Worm (Caenorhabditis elegans): ENCODE measurements around the gene K02E11.7.

Gene K02E11.7

DNA sequence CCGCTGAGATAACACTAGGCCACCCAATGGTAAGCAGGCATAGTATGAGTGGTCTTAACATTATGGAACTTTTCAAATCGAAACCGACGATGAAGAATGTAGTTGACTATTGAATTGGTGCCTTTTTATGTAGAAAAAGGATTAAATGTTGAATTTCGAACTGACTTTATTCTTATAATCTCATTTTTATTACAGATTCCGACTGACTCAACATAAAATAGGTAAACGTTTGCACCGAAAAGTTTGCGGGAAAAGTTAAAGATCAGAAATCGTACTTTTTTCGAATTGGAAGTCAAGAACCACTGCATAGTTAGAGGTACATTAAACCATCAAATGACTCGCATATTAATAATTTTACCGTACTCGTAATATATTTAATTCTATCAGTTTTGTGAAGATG lies at the start of gene K02E11.7:
TSS of gene K02E11.7 (minus strand) at position 101 of the 400 bp plus-strand sequence.
- no peak for TF ChIP-seq elt-3 (tag; optimal IDR thresholded peaks at IDR 0.05)
- TF ChIP-seq C34F6.9 (tag; optimal IDR thresholded peaks at IDR 0.05), result no peak
- no peak for TF ChIP-seq R02D3.7 (tag; optimal IDR thresholded peaks at IDR 0.05)
- no peak for TF ChIP-seq ceh-82 (tag; optimal IDR thresholded peaks at IDR 0.05)
- no peak for TF ChIP-seq nhr-25 (tag; optimal IDR thresholded peaks at IDR 0.05)
- TF ChIP-seq peb-1 (tag; optimal IDR thresholded peaks at IDR 0.05), result no peak
- no peak for TF ChIP-seq lin-11 (tag; optimal IDR thresholded peaks at IDR 0.05)
- no peak for TF ChIP-seq nhr-21 (tag; optimal IDR thresholded peaks at IDR 0.05)
- no peak for TF ChIP-seq blmp-1 (tag; optimal IDR thresholded peaks at IDR 0.05; ENCODE audit: insufficient read depth)
- TF ChIP-seq ztf-11 (tag; optimal IDR thresholded peaks at IDR 0.05), result no peak
- TF ChIP-seq aly-2 (tag; optimal IDR thresholded peaks at IDR 0.05), result no peak
- no peak for TF ChIP-seq Y55F3AM.14 (GFP tag; optimal IDR thresholded peaks at IDR 0.05)
- no peak for TF ChIP-seq egl-27 (tag; optimal IDR thresholded peaks at IDR 0.05)
- no peak for TF ChIP-seq mbf-1 (tag; optimal IDR thresholded peaks at IDR 0.05)
- TF ChIP-seq unc-62 (GFP tag; optimal IDR thresholded peaks at IDR 0.05), result no peak
- no peak for TF ChIP-seq zag-1 (tag; optimal IDR thresholded peaks at IDR 0.05)
- no peak for TF ChIP-seq nhr-10 (tag; optimal IDR thresholded peaks at IDR 0.05)
- TF ChIP-seq lin-13 (GFP tag; optimal IDR thresholded peaks at IDR 0.05), result no peak
- no peak for TF ChIP-seq unc-39 (tag; optimal IDR thresholded peaks at IDR 0.05)

DNA sequence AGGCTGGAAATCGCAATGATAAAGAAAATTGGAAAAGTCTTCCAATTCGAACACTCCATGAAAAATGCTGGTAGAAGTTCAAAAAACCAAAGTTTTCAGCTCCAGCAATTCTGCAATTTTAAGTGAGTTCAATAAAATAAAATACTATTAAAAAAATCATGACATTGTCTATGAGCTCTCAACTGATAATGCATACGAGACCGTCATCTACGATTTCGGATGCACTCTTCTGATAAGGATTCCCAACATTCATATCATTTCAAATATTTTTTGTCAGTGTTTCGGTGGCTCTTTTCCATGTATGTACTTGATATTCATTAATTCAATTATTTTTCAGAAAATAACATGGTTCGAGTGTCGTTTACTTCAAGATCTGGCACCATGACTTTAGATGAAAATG lies 47.0 kb upstream of the K02E11.7 start, which contains the start of gene F14D7.6:
TSS of gene F14D7.6 (plus strand) at position 338 of the 400 bp plus-strand sequence.
- TF ChIP-seq unc-62 (GFP tag; optimal IDR thresholded peaks at IDR 0.05) (no peak), fos-1 (tag; optimal IDR thresholded peaks at IDR 0.05) (peak; percentile 52)

DNA sequence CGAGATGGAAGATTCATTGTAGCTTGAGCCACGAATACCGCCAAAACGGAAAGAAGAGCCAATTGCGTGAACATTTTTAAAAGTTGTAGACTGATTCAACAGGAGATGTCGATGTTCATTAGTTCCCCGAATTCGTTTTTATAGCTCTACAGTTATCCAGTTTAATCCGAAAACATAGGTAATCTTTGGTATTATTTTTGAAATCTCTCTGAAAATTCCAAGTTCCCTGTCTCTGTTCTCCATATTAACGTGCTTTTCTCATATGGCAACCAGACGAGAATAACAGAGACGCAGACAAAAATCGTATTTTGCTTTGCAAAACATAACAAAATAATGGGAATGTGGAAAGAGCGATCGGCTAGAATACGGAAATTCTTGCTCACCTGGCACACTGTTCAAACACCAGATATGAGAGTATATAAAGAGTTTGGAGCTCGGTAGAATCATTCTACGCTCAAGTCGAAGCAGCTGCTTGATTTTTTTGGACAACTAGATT lies 45.5 kb upstream of the K02E11.7 start, which contains the start of the genes spig-3 and F14D7.12:
TSS of gene spig-3 (minus strand) at position 101 of the 496 bp plus-strand sequence.
TSS of gene F14D7.12 (plus strand) at position 446 of the 496 bp plus-strand sequence.
- TF ChIP-seq mbf-1 (tag; optimal IDR thresholded peaks at IDR 0.05), result no peak
- TF ChIP-seq dmd-4 (tag; optimal IDR thresholded peaks at IDR 0.05), result no peak
- no peak for TF ChIP-seq nhr-237 (tag; optimal IDR thresholded peaks at IDR 0.05)
- TF ChIP-seq lsy-2 (tag; optimal IDR thresholded peaks at IDR 0.05), result no peak
- no peak for TF ChIP-seq gmeb-1 (tag; optimal IDR thresholded peaks at IDR 0.05)
- no peak for TF ChIP-seq elt-3 (tag; optimal IDR thresholded peaks at IDR 0.05)
- no peak for TF ChIP-seq nhr-21 (tag; optimal IDR thresholded peaks at IDR 0.05)
- TF ChIP-seq crh-2 (tag; optimal IDR thresholded peaks at IDR 0.05), result no peak
- TF ChIP-seq C34F6.9 (tag; optimal IDR thresholded peaks at IDR 0.05), result no peak
- no peak for TF ChIP-seq nhr-23 (tag; optimal IDR thresholded peaks at IDR 0.05)
- TF ChIP-seq nhr-77 (tag; optimal IDR thresholded peaks at IDR 0.05), result no peak
- TF ChIP-seq unc-62 (GFP tag; optimal IDR thresholded peaks at IDR 0.05), result no peak

DNA sequence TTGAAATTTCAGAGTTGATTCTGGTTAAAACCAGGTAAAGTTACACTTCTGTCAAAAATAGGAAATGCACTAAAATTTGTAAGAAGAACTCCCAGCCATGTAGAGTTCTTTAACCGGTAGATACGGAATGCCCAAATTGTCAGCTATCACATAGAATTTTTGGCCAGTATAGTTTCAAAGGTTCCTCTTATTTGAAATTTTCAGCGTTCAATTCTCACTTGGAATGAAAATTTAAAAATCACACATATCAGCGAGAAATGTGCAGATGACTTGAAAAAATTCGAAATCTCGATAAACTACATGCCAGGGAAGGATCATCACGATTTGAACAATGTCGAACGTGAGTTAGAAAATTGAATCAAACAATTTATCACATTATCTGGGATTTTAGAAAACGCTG lies 42.4 kb upstream of the K02E11.7 start, which contains the start of gene F14D7.3:
TSS of gene F14D7.3 (plus strand) at position 301 of the 400 bp plus-strand sequence.
- no peak for TF ChIP-seq lsy-2 (tag; optimal IDR thresholded peaks at IDR 0.05)
- no peak for TF ChIP-seq nhr-129 (tag; optimal IDR thresholded peaks at IDR 0.05)
- TF ChIP-seq sma-9 (GFP tag; optimal IDR thresholded peaks at IDR 0.05), result no peak
- no peak for TF ChIP-seq sma-9 (tag; optimal IDR thresholded peaks at IDR 0.05)
- no peak for TF ChIP-seq nhr-21 (tag; optimal IDR thresholded peaks at IDR 0.05)
- TF ChIP-seq crh-2 (tag; optimal IDR thresholded peaks at IDR 0.05), result no peak
- TF ChIP-seq unc-39 (tag; optimal IDR thresholded peaks at IDR 0.05), result no peak
- no peak for TF ChIP-seq blmp-1 (tag; optimal IDR thresholded peaks at IDR 0.05; ENCODE audit: insufficient read depth)
- no peak for TF ChIP-seq ama-1 (optimal IDR thresholded peaks at IDR 0.05)
- no peak for TF ChIP-seq nhr-12 (tag; optimal IDR thresholded peaks at IDR 0.05)
- TF ChIP-seq dmd-4 (tag; optimal IDR thresholded peaks at IDR 0.05), result no peak
- no peak for TF ChIP-seq nhr-237 (tag; optimal IDR thresholded peaks at IDR 0.05)
- no peak for TF ChIP-seq peb-1 (tag; optimal IDR thresholded peaks at IDR 0.05)
- TF ChIP-seq ceh-16 (tag; optimal IDR thresholded peaks at IDR 0.05), result no peak
- TF ChIP-seq unc-55 (GFP tag; optimal IDR thresholded peaks at IDR 0.05), result no peak

DNA sequence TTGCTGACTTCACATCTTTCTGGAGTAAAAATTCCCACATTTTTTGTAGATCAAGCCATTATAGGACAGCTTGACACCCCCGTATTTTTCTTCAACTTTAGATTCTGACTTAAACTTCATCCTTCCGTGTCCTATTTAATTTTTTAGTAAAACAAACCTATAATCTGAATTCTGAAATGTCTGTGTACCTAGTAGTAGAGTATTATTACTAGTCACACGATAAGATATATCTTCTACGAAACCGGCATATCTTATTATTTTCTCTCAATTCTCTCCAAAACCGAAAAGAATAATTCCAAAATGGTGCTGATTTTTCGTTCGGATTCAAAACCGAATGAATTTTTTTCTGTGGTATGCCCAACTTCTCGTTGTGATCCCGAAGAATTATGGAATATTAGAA lies 40.3 kb upstream of the K02E11.7 start, which contains the start of gene F14D7.9:
TSS of gene F14D7.9 (plus strand) at position 301 of the 400 bp plus-strand sequence.
- TF ChIP-seq nhr-11 (tag; optimal IDR thresholded peaks at IDR 0.05) (no peak), ztf-11 (tag; optimal IDR thresholded peaks at IDR 0.05) (no peak), crh-2 (tag; optimal IDR thresholded peaks at IDR 0.05) (no peak), nhr-237 (tag; optimal IDR thresholded peaks at IDR 0.05) (no peak), ztf-1 (GFP tag; conservative IDR thresholded peaks at IDR 0.05) (no peak), sma-9 (GFP tag; optimal IDR thresholded peaks at IDR 0.05) (no peak), sma-9 (tag; optimal IDR thresholded peaks at IDR 0.05) (no peak), mab-5 (tag; optimal IDR thresholded peaks at IDR 0.05) (no peak), C34F6.9 (tag; optimal IDR thresholded peaks at IDR 0.05) (no peak)

All from whole organism, L2 larva.